Fruit fly (Drosophila melanogaster) whole organism: ENCODE results near the gene CG6495.

Experiments
- CG8478 ChIP-seq: fragments of >200 bp; optimal IDR thresholded peaks from 2 replicates; lab custom pipeline; 2018; ENCODE audit warnings: inconsistent platforms
- Dll ChIP-seq: fragments of >200 bp; optimal IDR thresholded peaks from 2 replicates; lab custom pipeline; 2017
- EcR ChIP-seq, 2 experiments: fragments of >200 bp; optimal IDR thresholded peaks; 2 replicates each; lab custom pipeline; 2017; ENCODE audit warnings: missing biosample characterization in 2 of 2, missing genetic modification characterization in 2 of 2, missing genetic modification reagents in 2 of 2
- pan ChIP-seq: fragments of >200 bp; optimal IDR thresholded peaks from 2 replicates; lab custom pipeline; 2017
- psq ChIP-seq: fragments of >200 bp; optimal IDR thresholded peaks from 2 replicates; lab custom pipeline; 2017
- usp ChIP-seq: fragments of >200 bp; optimal IDR thresholded peaks from 2 replicates; lab custom pipeline; 2017; ENCODE audit warnings: missing biosample characterization, missing genetic modification characterization, mixed read lengths

Gene CG6495

DNA sequence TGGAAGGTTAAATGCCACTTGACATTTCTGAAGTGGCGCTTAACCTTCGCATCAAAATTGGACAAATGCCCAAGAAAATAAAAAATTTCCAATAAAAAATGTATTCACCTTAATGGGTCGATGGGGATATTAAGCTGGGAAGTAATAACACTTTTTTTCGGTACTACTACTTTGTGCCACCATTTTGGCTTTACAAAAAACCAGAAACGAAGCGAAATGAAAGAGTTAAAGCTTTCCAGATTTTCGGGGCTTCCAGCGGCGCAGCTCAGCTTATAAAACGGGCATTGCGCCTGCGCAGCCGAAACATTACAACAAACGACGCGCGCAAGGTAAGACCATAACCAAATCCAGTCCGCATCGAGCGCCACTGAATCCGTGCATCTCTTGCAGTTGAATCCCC is 9.7 kb downstream of the CG6495 start, which contains the start of gene CG17127:
Gene CG17127, plus strand, starts transcription at position 301 of the 400 bp plus-strand sequence.
- TF ChIP-seq CG8478 (no peak), usp (GFP tag; lab: Kevin White, UChicago) (no peak), pan (no peak), Dll (lab: Kevin White, UChicago) (no peak), psq (no peak), EcR (GFP tag; optimal IDR thresholded peaks at IDR 0.05; lab: Kevin White, UChicago) (no peak)

DNA sequence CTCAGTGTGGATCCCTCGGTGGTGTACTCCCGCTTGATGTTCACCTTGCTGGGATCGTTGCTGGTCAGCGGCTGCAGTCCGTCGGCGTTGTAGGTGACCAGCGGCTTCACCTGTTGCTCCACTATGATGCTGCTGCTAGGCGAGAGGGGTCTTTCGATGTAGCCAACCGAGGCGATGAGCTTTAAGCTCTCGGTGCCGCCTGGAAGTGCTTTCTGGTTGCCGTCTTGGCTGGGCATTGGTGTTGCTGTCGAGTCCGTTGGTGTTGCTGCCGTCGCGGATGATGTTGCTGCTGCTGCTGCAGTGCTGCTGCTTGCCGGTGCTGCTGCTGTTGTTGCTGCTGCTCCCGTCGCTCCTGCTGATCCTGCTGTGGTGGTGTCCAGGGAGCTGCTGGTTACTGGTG is 13.1 kb downstream of the CG6495 start:
- TF ChIP-seq psq (no peak), EcR (GFP tag; optimal IDR thresholded peaks at IDR 0.05; lab: Kevin White, UChicago) (no peak), usp (GFP tag; lab: Kevin White, UChicago) (no peak), Dll (lab: Kevin White, UChicago) (no peak), pan (no peak), CG8478 (no peak)

dm6 chr2L:10781252-10781651 is 20.3 kb downstream of the CG6495 start:
- no peak for TF ChIP-seq psq
- no peak for TF ChIP-seq Dll (lab: Kevin White, UChicago)
- no peak for TF ChIP-seq usp (GFP tag; lab: Kevin White, UChicago)
- TF ChIP-seq EcR (GFP tag; optimal IDR thresholded peaks at IDR 0.05; lab: Kevin White, UChicago): no peak
- no peak for TF ChIP-seq CG8478
- no peak for TF ChIP-seq pan

DNA sequence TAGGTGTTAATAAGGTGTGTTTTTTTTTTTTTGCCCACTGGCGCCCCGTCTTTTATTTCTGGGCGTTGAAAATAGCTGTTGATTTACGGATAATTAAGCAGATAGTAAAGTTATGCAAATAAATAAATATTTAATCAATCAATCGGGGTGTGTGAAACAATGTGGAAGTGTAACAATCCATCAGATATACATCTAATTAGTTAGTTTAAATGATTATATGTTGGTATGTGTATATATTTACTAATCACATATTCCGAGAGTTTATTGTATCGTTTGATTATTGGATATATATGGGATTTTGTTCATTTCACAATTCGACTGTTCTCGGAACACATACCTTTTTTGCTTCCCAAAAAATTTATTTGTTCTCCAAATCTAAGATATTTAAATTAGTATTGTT is 29.0 kb downstream of the CG6495 start, which contains the start of gene CG31870:
Gene CG31870, plus strand, starts transcription at position 301 of the 400 bp plus-strand sequence.
- no peak for TF ChIP-seq Dll (lab: Kevin White, UChicago)
- no peak for TF ChIP-seq pan
- TF ChIP-seq CG8478: no peak
- no peak for TF ChIP-seq usp (GFP tag; lab: Kevin White, UChicago)
- no peak for TF ChIP-seq psq
- TF ChIP-seq EcR (GFP tag; optimal IDR thresholded peaks at IDR 0.05; lab: Kevin White, UChicago): no peak

DNA sequence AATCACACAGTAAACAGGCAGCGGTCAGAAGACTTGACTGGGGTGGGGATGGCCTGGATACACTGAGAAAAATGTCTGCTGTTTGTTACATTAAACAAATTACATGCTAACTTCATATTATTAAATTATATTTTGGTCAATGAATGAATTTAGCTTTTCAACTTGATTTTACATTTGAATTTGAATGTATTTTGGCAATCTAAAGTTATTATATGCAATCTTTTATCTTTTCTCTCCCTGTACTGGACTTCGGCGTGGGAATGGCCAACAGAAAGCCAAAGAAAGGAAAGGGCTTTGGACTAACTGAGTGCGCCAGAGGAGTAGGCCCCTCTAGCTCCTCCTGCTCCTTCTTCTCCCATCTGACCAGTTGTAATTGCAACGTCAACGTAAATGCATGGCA is 30.4 kb downstream of the CG6495 start:
- no peak for TF ChIP-seq Dll (lab: Kevin White, UChicago)
- TF ChIP-seq CG8478: no peak
- no peak for TF ChIP-seq psq
- no peak for TF ChIP-seq usp (GFP tag; lab: Kevin White, UChicago)
- no peak for TF ChIP-seq pan
- TF ChIP-seq EcR (GFP tag; optimal IDR thresholded peaks at IDR 0.05; lab: Kevin White, UChicago): no peak

dm6 chr2L:10792072-10792471 is 31.2 kb downstream of the CG6495 start:
- no peak for TF ChIP-seq usp (GFP tag; lab: Kevin White, UChicago)
- no peak for TF ChIP-seq pan
- no peak for TF ChIP-seq CG8478
- no peak for TF ChIP-seq Dll (lab: Kevin White, UChicago)

dm6 chr2L:10794032-10794431 is 33.1 kb downstream of the CG6495 start:
- TF ChIP-seq CG8478: no peak
- TF ChIP-seq usp (GFP tag; lab: Kevin White, UChicago): no peak
- TF ChIP-seq Dll (lab: Kevin White, UChicago): no peak
- TF ChIP-seq pan: no peak
- TF ChIP-seq EcR (GFP tag; optimal IDR thresholded peaks at IDR 0.05; lab: Kevin White, UChicago): no peak
- TF ChIP-seq psq: no peak

dm6 chr2L:10795731-10796130 is 34.8 kb downstream of the CG6495 start:
- no peak for TF ChIP-seq psq
- no peak for TF ChIP-seq pan
- TF ChIP-seq usp (GFP tag; lab: Kevin White, UChicago): no peak
- no peak for TF ChIP-seq CG8478
- TF ChIP-seq Dll (lab: Kevin White, UChicago): no peak
- no peak for TF ChIP-seq EcR (GFP tag; optimal IDR thresholded peaks at IDR 0.05; lab: Kevin White, UChicago)

- TF ChIP-seq Dll (lab: Kevin White, UChicago) (peak; percentile 33), CG8478 (no peak)
These were observed 40.2 kb downstream of the CG6495 start, which contains the start of gene CG31869 for dm6 chr2L:10800877-10801719. Gene CG31869, minus strand, starts transcription at chr2L:10801109.

- TF ChIP-seq psq (no peak), CG8478 (no peak), usp (GFP tag; lab: Kevin White, UChicago) (no peak), pan (no peak), Dll (lab: Kevin White, UChicago) (no peak), EcR (GFP tag; optimal IDR thresholded peaks at IDR 0.05; lab: Kevin White, UChicago) (no peak)
These were observed 41.2 kb downstream of the CG6495 start for dm6 chr2L:10801951-10802780.
